Worm (Caenorhabditis elegans): Measurements from ENCODE around the gene sec-20.

ce11 chrIII:154168-154567, 37.7 kb upstream of the sec-20 start:
- TF ChIP-seq him-1 (tag; optimal IDR thresholded peaks at IDR 0.05) (no peak), dao-5 (tag; optimal IDR thresholded peaks at IDR 0.05) (no peak), W03F9.2 (tag; optimal IDR thresholded peaks at IDR 0.05) (no peak)

Data from whole organism, L4/young adult.